Worm (Caenorhabditis elegans) whole organism, midembryonic: Measurements from ENCODE around the gene gur-3.

Experiments used
- T22C8.4 ChIP-seq: fragments of 200-800 bp; sonication (Bioruptor generic); IDR thresholded peaks from 2 replicates; pipeline ENCODE4 v1.3.6; 2022; ENCODE audit warnings: missing genetic modification characterization, missing compliant biosample characterization
- cog-1 ChIP-seq: sonication (generic microtip); optimal IDR thresholded peaks from 2 replicates; lab custom pipeline; 2016; ENCODE audit warnings: missing genetic modification characterization, missing compliant biosample characterization
- flt-1 ChIP-seq: fragments of 200-800 bp; sonication (Bioruptor generic); IDR thresholded peaks from 2 replicates; pipeline ENCODE4 v1.3.6; 2022; ENCODE audit warnings: missing genetic modification characterization, missing compliant biosample characterization
- klf-2 ChIP-seq: fragments of 200-800 bp; sonication (Bioruptor generic); conservative IDR thresholded peaks from 2 replicates; pipeline ENCODE4 v1.3.6; 2022; ENCODE audit warnings: missing genetic modification reagents, missing genetic modification characterization, missing compliant biosample characterization
- med-1 ChIP-seq: sonication (generic microtip); optimal IDR thresholded peaks from 2 replicates; lab custom pipeline; 2017; ENCODE audit warnings: missing genetic modification characterization, mild to moderate bottlenecking, missing compliant biosample characterization, antibody characterized with exemption, missing genetic modification reagents; ENCODE audit not compliant: insufficient read depth
- ref-1 ChIP-seq: fragments of 200-800 bp; sonication (Bioruptor generic); conservative IDR thresholded peaks from 2 replicates; pipeline ENCODE4 v1.3.6; 2022; ENCODE audit warnings: missing genetic modification reagents, missing genetic modification characterization, missing compliant biosample characterization
- tab-1 ChIP-seq: fragments of 200-800 bp; sonication (Bioruptor generic); IDR thresholded peaks from 2 replicates; pipeline ENCODE4 v1.3.6; 2022; ENCODE audit warnings: missing genetic modification characterization, missing compliant biosample characterization
- ztf-23 ChIP-seq: fragments of 200-800 bp; sonication (Bioruptor generic); IDR thresholded peaks from 2 replicates; pipeline ENCODE4 v1.3.6; 2022; ENCODE audit warnings: missing genetic modification reagents, missing genetic modification characterization, missing compliant biosample characterization
- ztf-29 ChIP-seq: fragments of 200-800 bp; sonication (Bioruptor generic); IDR thresholded peaks from 2 replicates; pipeline ENCODE4 v1.3.6; 2022; ENCODE audit warnings: missing genetic modification reagents, missing genetic modification characterization, missing compliant biosample characterization

gur-3 gene

ce11 chrX:10406203-10406602, at the start of gene gur-3:
gur-3 (minus strand) TSS chrX:10406303.
- TF ChIP-seq cog-1 (tag; lab: Kevin White, UChicago) (no peak), ztf-29 (GFP tag; lab: Robert Waterston, UW) (no peak), ref-1 (GFP tag; lab: Robert Waterston, UW) (no peak), tab-1 (no peak), flt-1 (GFP tag; lab: Robert Waterston, UW) (no peak), klf-2 (no peak), med-1 (GFP tag; lab: Kevin White, UChicago) (no peak), ztf-23 (GFP tag; lab: Robert Waterston, UW) (no peak)

- no peak for TF ChIP-seq ref-1 (GFP tag; lab: Robert Waterston, UW)
- TF ChIP-seq ztf-29 (GFP tag; lab: Robert Waterston, UW): no peak
Observed at ce11 chrX:10453960-10454359, 47.9 kb upstream of the gur-3 start, which contains the start of gene lgc-41. lgc-41 (plus strand) TSS chrX:10454260.

DNA sequence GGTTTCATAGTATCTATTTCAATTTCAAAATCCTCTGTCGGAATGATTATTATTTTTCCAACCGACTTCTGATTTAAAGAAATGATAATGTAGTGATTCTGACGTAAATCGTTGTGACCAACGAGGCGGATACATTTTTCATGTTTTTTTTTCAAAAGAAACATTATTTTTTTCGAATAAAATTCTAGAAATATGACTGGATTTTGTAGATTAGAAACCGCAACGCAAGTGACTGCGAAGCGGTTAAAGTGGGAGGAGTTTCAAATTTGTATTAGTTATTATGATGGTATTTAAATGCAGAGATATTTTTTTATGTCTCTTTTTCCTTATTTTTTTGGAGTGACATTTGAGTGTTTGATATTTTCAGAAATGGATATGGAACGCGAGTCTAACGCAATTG, 40.9 kb upstream of the gur-3 start, which contains the start of gene C39B10.5:
C39B10.5 (plus strand) TSS at position 362 of the 400 bp plus-strand sequence.
- TF ChIP-seq ztf-29 (GFP tag; lab: Robert Waterston, UW): no peak
- no peak for TF ChIP-seq med-1 (GFP tag; lab: Kevin White, UChicago)
- TF ChIP-seq ztf-23 (GFP tag; lab: Robert Waterston, UW): no peak
- no peak for TF ChIP-seq klf-2
- TF ChIP-seq ref-1 (GFP tag; lab: Robert Waterston, UW): no peak
- no peak for TF ChIP-seq cog-1 (tag; lab: Kevin White, UChicago)
- TF ChIP-seq tab-1: no peak
- no peak for TF ChIP-seq flt-1 (GFP tag; lab: Robert Waterston, UW)
- no peak for TF ChIP-seq T22C8.4 (GFP tag; lab: Robert Waterston, UW)

ce11 chrX:10444705-10445104, 38.6 kb upstream of the gur-3 start, which contains the start of gene C39B10.4:
C39B10.4 (plus strand) TSS chrX:10445005.
- TF ChIP-seq ref-1 (GFP tag; lab: Robert Waterston, UW) (no peak), tab-1 (no peak), T22C8.4 (GFP tag; lab: Robert Waterston, UW) (no peak), flt-1 (GFP tag; lab: Robert Waterston, UW) (no peak)

DNA sequence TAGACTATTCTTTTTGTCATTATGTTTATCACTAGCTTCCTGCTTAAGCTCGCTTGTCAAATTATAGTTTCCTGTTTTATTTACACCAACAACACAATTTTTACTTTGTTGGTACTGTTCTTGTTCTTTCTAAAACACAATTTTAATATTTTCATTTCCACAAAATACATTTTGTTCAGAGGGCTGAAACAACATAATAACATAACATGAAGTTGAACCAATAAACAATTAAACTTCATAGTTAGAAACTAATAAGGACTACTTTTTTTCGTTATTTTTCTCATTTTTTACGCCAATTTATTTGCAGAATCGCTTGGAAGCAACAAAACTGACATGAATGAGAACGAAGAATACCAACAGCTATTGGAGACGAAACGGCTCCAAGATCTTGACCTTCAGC, 37.7 kb upstream of the gur-3 start, which contains the start of gene C39B10.3:
C39B10.3 (plus strand) TSS at position 301 of the 400 bp plus-strand sequence.
- no peak for TF ChIP-seq med-1 (GFP tag; lab: Kevin White, UChicago)
- no peak for TF ChIP-seq ref-1 (GFP tag; lab: Robert Waterston, UW)
- no peak for TF ChIP-seq ztf-23 (GFP tag; lab: Robert Waterston, UW)
- no peak for TF ChIP-seq ztf-29 (GFP tag; lab: Robert Waterston, UW)
- TF ChIP-seq T22C8.4 (GFP tag; lab: Robert Waterston, UW): no peak
- TF ChIP-seq flt-1 (GFP tag; lab: Robert Waterston, UW): no peak
- TF ChIP-seq klf-2: no peak
- no peak for TF ChIP-seq cog-1 (tag; lab: Kevin White, UChicago)
- no peak for TF ChIP-seq tab-1

- TF ChIP-seq klf-2 (no peak), T22C8.4 (GFP tag; lab: Robert Waterston, UW) (no peak), med-1 (GFP tag; lab: Kevin White, UChicago) (no peak), ztf-29 (GFP tag; lab: Robert Waterston, UW) (no peak), tab-1 (no peak), ref-1 (GFP tag; lab: Robert Waterston, UW) (no peak), ztf-23 (GFP tag; lab: Robert Waterston, UW) (no peak), flt-1 (GFP tag; lab: Robert Waterston, UW) (no peak), cog-1 (tag; lab: Kevin White, UChicago) (no peak)
Observed at ce11 chrX:10440781-10441180, 34.7 kb upstream of the gur-3 start.

ce11 chrX:10437421-10437820, 31.3 kb upstream of the gur-3 start:
- TF ChIP-seq med-1 (GFP tag; lab: Kevin White, UChicago): no peak
- TF ChIP-seq ref-1 (GFP tag; lab: Robert Waterston, UW): no peak
- no peak for TF ChIP-seq cog-1 (tag; lab: Kevin White, UChicago)
- TF ChIP-seq klf-2: no peak
- no peak for TF ChIP-seq tab-1
- no peak for TF ChIP-seq ztf-23 (GFP tag; lab: Robert Waterston, UW)
- no peak for TF ChIP-seq flt-1 (GFP tag; lab: Robert Waterston, UW)
- TF ChIP-seq ztf-29 (GFP tag; lab: Robert Waterston, UW): no peak
- no peak for TF ChIP-seq T22C8.4 (GFP tag; lab: Robert Waterston, UW)

DNA sequence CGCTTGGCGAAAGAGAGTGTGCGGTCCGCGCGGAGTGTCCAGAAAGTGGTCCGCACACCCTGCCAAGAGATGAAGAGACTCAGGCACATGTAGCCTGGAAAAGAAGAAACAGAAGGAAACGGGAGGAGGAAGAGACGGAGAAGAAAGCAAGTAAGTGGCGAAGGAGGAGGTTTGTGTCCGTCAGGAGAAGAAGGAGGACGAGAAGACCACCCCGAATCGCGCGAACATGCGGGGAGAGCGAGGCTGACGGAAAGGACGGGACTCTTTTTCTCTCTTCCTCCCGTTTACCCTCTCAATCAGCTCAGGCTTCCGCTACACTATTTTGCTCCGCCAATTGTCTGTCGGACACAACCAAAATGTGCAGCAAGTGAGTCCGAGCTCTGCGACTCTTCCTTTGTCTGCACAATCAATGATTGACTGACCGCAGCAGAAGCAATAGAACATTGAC, 29.4 kb upstream of the gur-3 start:
- TF ChIP-seq ref-1 (GFP tag; lab: Robert Waterston, UW) (no peak), cog-1 (tag; lab: Kevin White, UChicago) (peak; percentile 91), med-1 (GFP tag; lab: Kevin White, UChicago) (no peak), ztf-29 (GFP tag; lab: Robert Waterston, UW) (peak; percentile 82), ztf-23 (GFP tag; lab: Robert Waterston, UW) (peak; percentile 53; the same call in 1 of the 2 replicates), tab-1 (0 out of 2 replicates have a peak, but pooled peaks have one; percentile 59), flt-1 (GFP tag; lab: Robert Waterston, UW) (0 out of 2 replicates have a peak, but pooled peaks have one; percentile 32), klf-2 (no peak), T22C8.4 (GFP tag; lab: Robert Waterston, UW) (0 out of 2 replicates have a peak, but pooled peaks have one; percentile 22)

DNA sequence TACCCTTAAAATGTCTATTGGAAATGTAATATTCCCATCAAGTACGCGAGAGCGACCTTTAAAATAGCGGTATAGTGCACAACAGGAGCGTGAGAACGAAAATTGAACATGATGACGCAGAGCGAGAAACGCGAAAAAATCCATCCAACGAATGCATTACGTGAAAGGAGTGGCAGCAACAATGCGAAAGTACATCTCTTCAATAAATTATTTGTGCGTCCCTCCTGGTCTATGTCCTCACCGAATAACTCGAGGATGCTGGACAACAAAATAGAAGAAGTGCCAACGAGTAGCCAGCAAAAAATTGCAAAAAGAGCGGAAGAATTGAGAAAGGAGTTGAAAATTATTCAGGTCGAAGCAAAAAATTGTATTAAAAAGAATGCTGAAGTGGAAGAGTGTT, 27.8 kb upstream of the gur-3 start:
- TF ChIP-seq ztf-23 (GFP tag; lab: Robert Waterston, UW) (no peak), ztf-29 (GFP tag; lab: Robert Waterston, UW) (no peak), ref-1 (GFP tag; lab: Robert Waterston, UW) (no peak), T22C8.4 (GFP tag; lab: Robert Waterston, UW) (no peak), cog-1 (tag; lab: Kevin White, UChicago) (no peak), tab-1 (no peak), flt-1 (GFP tag; lab: Robert Waterston, UW) (no peak), klf-2 (no peak), med-1 (GFP tag; lab: Kevin White, UChicago) (no peak)
